Worm (Caenorhabditis elegans) whole organism, L2 larva: ENCODE data around the gene F52E10.2.

Source experiments
- R02D3.7 ChIP-seq: fragments of 150-350 bp; optimal IDR thresholded peaks from 2 replicates; lab custom pipeline; 2014; ENCODE audit warnings: missing biosample characterization, missing genetic modification characterization
- ZK546.5 ChIP-seq: sonication (generic microtip); optimal IDR thresholded peaks from 2 replicates; lab custom pipeline; 2017; ENCODE audit warnings: missing biosample characterization, missing genetic modification characterization
- ceh-82 ChIP-seq: fragments of 150-350 bp; optimal IDR thresholded peaks from 2 replicates; lab custom pipeline; 2014; ENCODE audit warnings: missing biosample characterization, missing genetic modification characterization
- fos-1 ChIP-seq: fragments of 150-350 bp; optimal IDR thresholded peaks from 2 replicates; lab custom pipeline; 2014; ENCODE audit warnings: missing biosample characterization, missing genetic modification characterization
- lin-11 ChIP-seq: fragments of 150-350 bp; sonication (generic microtip); optimal IDR thresholded peaks from 2 replicates; lab custom pipeline; 2014; ENCODE audit warnings: missing biosample characterization, missing genetic modification characterization, inconsistent platforms, mixed read lengths
- lin-13 ChIP-seq: fragments of 150-350 bp; optimal IDR thresholded peaks from 2 replicates; lab custom pipeline; 2014; ENCODE audit warnings: missing biosample characterization, missing genetic modification reagents, missing genetic modification characterization
- lin-39 ChIP-seq: fragments of 150-350 bp; optimal IDR thresholded peaks from 2 replicates; lab custom pipeline; 2014; ENCODE audit warnings: missing biosample characterization, missing genetic modification reagents, missing genetic modification characterization
- mbf-1 ChIP-seq: sonication (generic microtip); optimal IDR thresholded peaks from 2 replicates; lab custom pipeline; 2017; ENCODE audit warnings: missing biosample characterization, missing genetic modification characterization
- nhr-11 ChIP-seq: fragments of 150-350 bp; optimal IDR thresholded peaks from 2 replicates; lab custom pipeline; 2014; ENCODE audit warnings: missing biosample characterization, missing genetic modification characterization
- nhr-25 ChIP-seq: fragments of 150-350 bp; sonication (generic microtip); optimal IDR thresholded peaks from 3 replicates; lab custom pipeline; 2014; ENCODE audit warnings: missing biosample characterization, missing genetic modification characterization
- snpc-4 ChIP-seq: fragments of 150-350 bp; optimal IDR thresholded peaks from 2 replicates; lab custom pipeline; 2014; ENCODE audit warnings: missing biosample characterization, missing genetic modification characterization
- unc-39 ChIP-seq: fragments of 150-350 bp; optimal IDR thresholded peaks from 2 replicates; lab custom pipeline; 2014; ENCODE audit warnings: missing biosample characterization, missing genetic modification characterization
- unc-62 ChIP-seq: fragments of 150-350 bp; optimal IDR thresholded peaks from 2 replicates; lab custom pipeline; 2014; ENCODE audit warnings: missing biosample characterization, missing genetic modification reagents, missing genetic modification characterization
- ztf-4 ChIP-seq: fragments of 150-350 bp; optimal IDR thresholded peaks from 2 replicates; lab custom pipeline; 2014; ENCODE audit warnings: missing biosample characterization, missing genetic modification characterization

DNA sequence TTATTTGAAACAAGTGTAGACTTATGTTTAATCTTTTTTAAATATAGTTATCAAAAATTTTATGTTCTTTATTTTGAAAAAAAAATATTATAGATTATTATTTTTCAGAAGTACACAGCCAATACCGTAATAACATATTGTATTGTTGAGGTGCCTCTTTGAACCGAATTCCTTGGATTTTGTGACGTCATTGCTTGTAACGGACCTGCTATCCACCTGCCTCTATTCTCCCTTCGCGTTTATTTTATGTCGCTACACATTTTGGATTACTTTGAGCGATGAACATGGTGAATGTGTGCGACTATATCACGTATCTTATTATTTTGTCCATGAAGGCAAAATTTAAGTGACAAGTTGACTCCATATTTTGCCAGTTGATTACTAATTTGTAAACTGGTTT lies 44.2 kb upstream of the F52E10.2 start:
- TF ChIP-seq unc-39 (tag; lab: Kevin White, UChicago) (no peak), ztf-4 (no peak), lin-39 (no peak), unc-62 (GFP tag; lab: Kevin White, UChicago) (no peak), nhr-11 (tag; lab: Kevin White, UChicago) (no peak), R02D3.7 (tag; lab: Kevin White, UChicago) (no peak), fos-1 (tag; lab: Kevin White, UChicago) (no peak), ceh-82 (no peak), lin-11 (no peak), nhr-25 (tag; lab: Kevin White, UChicago) (no peak), mbf-1 (tag; lab: Kevin White, UChicago) (no peak), ZK546.5 (tag; lab: Kevin White, UChicago) (no peak), lin-13 (no peak), snpc-4 (tag; lab: Kevin White, UChicago) (no peak)
